Fruit fly (Drosophila melanogaster): ENCODE results near the gene CG33259.

CG33259 gene

DNA sequence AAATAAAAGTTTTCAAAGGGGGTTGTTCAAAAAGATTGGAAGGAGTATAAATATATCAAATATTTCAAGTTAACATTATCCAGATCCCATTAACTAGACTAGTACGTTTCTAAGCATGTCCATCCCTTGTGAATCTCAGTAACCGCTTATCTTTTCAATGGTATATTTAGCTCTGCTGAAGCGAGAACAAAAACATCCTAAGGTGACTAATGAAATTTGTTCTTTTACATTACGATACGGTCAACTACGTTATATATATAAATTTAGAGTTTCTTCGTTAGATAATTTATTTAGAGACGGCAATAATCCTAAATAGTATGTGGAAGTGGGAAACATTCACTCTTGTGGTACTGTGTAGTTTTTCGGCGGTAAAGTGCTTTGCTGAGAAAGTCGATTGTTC is at the start of gene CG33259:
Gene CG33259, plus strand, starts transcription at position 301 of the 400 bp plus-strand sequence.
- TF ChIP-seq Myc (optimal IDR thresholded peaks at IDR 0.05) (no peak), ttk (optimal IDR thresholded peaks at IDR 0.05) (no peak), h (optimal IDR thresholded peaks at IDR 0.05) (no peak), insv (optimal IDR thresholded peaks at IDR 0.05) (no peak), Sin3A (optimal IDR thresholded peaks at IDR 0.05) (no peak), psq (optimal IDR thresholded peaks at IDR 0.05) (no peak)

DNA sequence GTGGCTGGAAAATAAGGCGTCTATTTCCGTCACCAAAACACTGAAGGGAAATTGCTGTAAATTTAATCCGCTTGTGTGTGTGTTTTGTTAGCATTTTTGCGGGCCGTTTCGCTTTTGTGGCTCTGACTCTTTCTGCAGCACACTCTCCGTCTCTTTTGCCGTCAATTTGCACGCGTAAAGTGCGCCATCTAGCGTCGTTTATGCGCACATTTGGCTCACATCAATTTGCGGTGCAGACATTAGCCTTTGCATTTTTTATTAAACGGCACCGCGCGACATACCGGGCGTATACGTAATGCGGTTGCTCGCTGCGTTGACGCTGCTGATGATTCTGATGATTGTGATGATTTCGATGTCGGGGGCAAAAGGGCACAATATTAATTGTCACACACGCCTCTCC is 41.3 kb upstream of the CG33259 start:
- no peak for TF ChIP-seq psq (optimal IDR thresholded peaks at IDR 0.05)
- TF ChIP-seq insv (optimal IDR thresholded peaks at IDR 0.05): no peak

Data from Kc167 (cell line).